Worm (Caenorhabditis elegans) whole organism, L3 larva: ENCODE measurements around the gene syx-18.

Experiments used
- ama-1 ChIP-seq: fragments of 150-350 bp; optimal IDR thresholded peaks from 2 replicates; lab custom pipeline; 2018
- egl-5 ChIP-seq: fragments of 150-350 bp; optimal IDR thresholded peaks from 2 replicates; lab custom pipeline; 2017; ENCODE audit warnings: missing biosample characterization, missing genetic modification reagents, missing genetic modification characterization, inconsistent platforms

ce11 chrV:6620809-6621208, 34.4 kb downstream of the syx-18 start:
- TF ChIP-seq ama-1 (lab: Kevin White, UChicago): no peak
- no peak for TF ChIP-seq egl-5
